Worm (Caenorhabditis elegans) whole organism, midembryonic: Measurements from ENCODE around the gene F31B9.3.

Experiments used
- cog-1 ChIP-seq: sonication (generic microtip); optimal IDR thresholded peaks from 2 replicates; lab custom pipeline; 2016; ENCODE audit warnings: missing genetic modification characterization, missing compliant biosample characterization
- flt-1 ChIP-seq: fragments of 200-800 bp; sonication (Bioruptor generic); IDR thresholded peaks from 2 replicates; pipeline ENCODE4 v1.3.6; 2022; ENCODE audit warnings: missing genetic modification characterization, missing compliant biosample characterization

DNA sequence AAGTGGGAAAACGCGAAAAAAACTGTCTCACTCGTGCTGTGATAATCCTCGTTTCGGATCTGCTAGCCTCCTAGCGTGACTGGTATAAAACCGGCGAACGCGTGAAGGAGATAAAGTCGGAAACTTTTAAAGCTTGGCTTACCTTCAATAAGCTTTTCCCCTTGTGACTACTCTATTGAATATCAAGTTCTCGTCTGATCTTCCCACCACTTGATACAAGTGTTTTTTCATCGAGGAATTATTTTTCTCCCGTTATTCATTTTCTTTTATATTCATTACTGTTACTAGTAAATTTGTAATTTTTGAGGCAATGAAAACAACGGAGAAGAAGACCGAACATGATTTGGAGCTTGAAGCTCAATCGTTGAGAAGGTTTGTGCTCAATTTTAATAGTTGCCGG is 27.7 kb downstream of the F31B9.3 start, which contains the start of gene col-186:
- TF ChIP-seq cog-1 (tag; lab: Kevin White, UChicago) (no peak), flt-1 (no peak)
